Fruit fly (Drosophila melanogaster) whole organism, pupa: ENCODE data around the gene CG11899.
A peak's percentile ranks its signal among the peaks of the same experiment; 100 is the strongest.

ENCODE experiments used
- CG10348 ChIP-seq: fragments of 200-800 bp; sonication (Bioruptor generic); IDR thresholded peaks from 2 replicates; pipeline ENCODE4 v1.3.6; 2022; ENCODE audit warnings: missing biosample characterization, missing genetic modification characterization
- CG12605 ChIP-seq: fragments of 200-800 bp; sonication (Bioruptor generic); IDR thresholded peaks from 2 replicates; pipeline ENCODE4 v1.3.6; 2022; ENCODE audit warnings: missing biosample characterization, missing genetic modification characterization
- CG13204 ChIP-seq: fragments of 200-800 bp; sonication (Bioruptor generic); optimal IDR thresholded peaks from 2 replicates; lab custom pipeline; 2018; ENCODE audit warnings: missing biosample characterization, mild to moderate bottlenecking, missing genetic modification characterization, moderate library complexity
- CG14655 ChIP-seq: fragments of 200-800 bp; sonication (Bioruptor generic); optimal IDR thresholded peaks from 3 replicates; lab custom pipeline; 2017; ENCODE audit warnings: mild to moderate bottlenecking, missing biosample characterization, missing genetic modification reagents, missing genetic modification characterization
- CG15710 ChIP-seq: fragments of 200-800 bp; sonication (Bioruptor generic); optimal IDR thresholded peaks from 2 replicates; lab custom pipeline; 2018; ENCODE audit warnings: missing biosample characterization, mild to moderate bottlenecking, missing genetic modification characterization, moderate library complexity
- CG17806 ChIP-seq: fragments of 200-800 bp; sonication (Bioruptor generic); optimal IDR thresholded peaks from 2 replicates; lab custom pipeline; 2018; ENCODE audit warnings: missing biosample characterization, mild to moderate bottlenecking, missing genetic modification characterization, moderate library complexity
- CG32121 ChIP-seq: fragments of 200-800 bp; sonication (Bioruptor generic); IDR thresholded peaks from 2 replicates; pipeline ENCODE4 v1.3.6; 2022; ENCODE audit warnings: missing biosample characterization, missing genetic modification characterization
- CG34367 ChIP-seq: fragments of 200-800 bp; sonication (Bioruptor generic); optimal IDR thresholded peaks from 2 replicates; lab custom pipeline; 2018; ENCODE audit warnings: missing biosample characterization, mild to moderate bottlenecking, missing genetic modification characterization
- CG4496 ChIP-seq: fragments of 200-800 bp; sonication (Bioruptor generic); IDR thresholded peaks from 3 replicates; pipeline ENCODE4 v1.3.6; 2022; ENCODE audit warnings: missing biosample characterization, missing genetic modification characterization
- CG8159 ChIP-seq: fragments of 200-800 bp; sonication (Bioruptor generic); optimal IDR thresholded peaks from 3 replicates; lab custom pipeline; 2018; ENCODE audit warnings: missing biosample characterization, mild to moderate bottlenecking, missing genetic modification characterization, moderate library complexity
- CG8301 ChIP-seq: fragments of 200-800 bp; sonication (Bioruptor generic); optimal IDR thresholded peaks from 2 replicates; lab custom pipeline; 2018; ENCODE audit warnings: missing biosample characterization, mild to moderate bottlenecking, missing genetic modification characterization
- CG9948 ChIP-seq: fragments of 200-800 bp; sonication (Bioruptor generic); optimal IDR thresholded peaks from 2 replicates; lab custom pipeline; 2018; ENCODE audit warnings: missing biosample characterization, mild to moderate bottlenecking, missing genetic modification characterization, moderate library complexity
- D1 ChIP-seq: fragments of 200-800 bp; sonication (Bioruptor generic); optimal IDR thresholded peaks from 2 replicates; lab custom pipeline; 2018; ENCODE audit warnings: missing biosample characterization, mild to moderate bottlenecking, missing genetic modification characterization, moderate library complexity
- EcR ChIP-seq: fragments of 200-800 bp; sonication (Bioruptor generic); optimal IDR thresholded peaks from 3 replicates; lab custom pipeline; 2019; ENCODE audit warnings: missing biosample characterization, missing genetic modification characterization, mild to moderate bottlenecking, moderate library complexity, missing genetic modification reagents
- Ets98B ChIP-seq: fragments of 200-800 bp; sonication (Bioruptor generic); IDR thresholded peaks from 2 replicates; pipeline ENCODE4 v1.3.6; 2022; ENCODE audit warnings: missing biosample characterization, missing genetic modification characterization
- Pif1A ChIP-seq: fragments of 200-800 bp; sonication (Bioruptor generic); optimal IDR thresholded peaks from 3 replicates; lab custom pipeline; 2016; ENCODE audit warnings: missing biosample characterization, missing genetic modification characterization
- Pif1B ChIP-seq: fragments of 200-800 bp; sonication (Bioruptor generic); optimal IDR thresholded peaks from 3 replicates; lab custom pipeline; 2016; ENCODE audit warnings: missing biosample characterization, missing genetic modification characterization
- Snoo ChIP-seq: fragments of 200-800 bp; sonication (Bioruptor generic); optimal IDR thresholded peaks from 3 replicates; lab custom pipeline; 2017; ENCODE audit warnings: missing biosample characterization, mild to moderate bottlenecking, missing genetic modification characterization, inconsistent platforms
- fd96Ca ChIP-seq: fragments of 200-800 bp; sonication (Bioruptor generic); IDR thresholded peaks from 3 replicates; pipeline ENCODE4 v1.3.6; 2022; ENCODE audit warnings: missing biosample characterization, missing genetic modification characterization
- gl ChIP-seq: fragments of 200-800 bp; sonication (Bioruptor generic); optimal IDR thresholded peaks from 2 replicates; lab custom pipeline; 2018; ENCODE audit warnings: missing biosample characterization, mild to moderate bottlenecking, missing genetic modification characterization
- rn ChIP-seq: fragments of 200-800 bp; sonication (Bioruptor generic); IDR thresholded peaks from 2 replicates; pipeline ENCODE4 v1.3.6; 2022; ENCODE audit warnings: missing biosample characterization, missing genetic modification characterization

Gene CG11899

DNA sequence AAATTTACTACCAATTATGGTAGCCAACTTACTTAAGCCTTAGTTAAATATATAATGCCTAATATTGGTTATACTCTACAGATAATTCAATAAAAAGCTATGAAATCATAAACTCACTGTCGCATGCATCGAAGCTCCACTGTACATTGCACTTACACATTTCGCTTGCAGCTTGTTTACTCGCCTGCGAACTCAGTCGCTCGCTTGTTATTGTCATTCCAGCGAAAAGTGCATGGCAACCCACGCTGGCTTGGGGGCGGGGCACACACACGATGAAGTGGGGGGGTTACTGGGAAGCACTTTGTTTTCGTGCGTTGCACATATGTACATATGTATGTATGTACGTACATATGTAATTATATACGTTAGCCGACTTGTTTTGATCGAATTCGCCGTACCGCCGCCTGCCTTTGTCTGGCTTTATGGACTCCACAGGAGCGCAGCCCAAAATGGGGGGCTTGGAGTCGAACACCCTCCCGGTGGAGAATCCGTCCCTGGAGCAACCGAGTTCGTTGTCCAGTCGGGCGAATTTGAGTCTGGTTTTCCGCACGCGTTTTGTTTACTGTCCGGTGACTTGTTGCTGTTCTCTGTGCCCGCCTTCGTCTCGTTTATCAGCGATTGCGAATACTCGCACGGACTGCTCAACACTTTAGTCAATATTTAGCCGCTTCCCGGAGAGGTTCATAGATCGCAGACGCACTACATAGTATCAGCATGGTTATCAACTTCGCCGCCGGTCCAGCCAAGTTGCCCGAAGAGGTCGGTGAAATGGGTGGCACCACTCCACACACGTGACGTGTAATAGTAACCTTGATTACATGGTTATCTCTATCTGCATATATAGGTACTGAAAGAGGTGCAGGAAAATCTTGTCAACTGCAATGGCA is at the start of gene CG11899:
TSS of gene CG11899 (plus strand) at position 648 of the 887 bp plus-strand sequence.
- TF ChIP-seq Pif1A (GFP tag; lab: Kevin White, UChicago) (peak; percentile 73), gl (tag; lab: Kevin White, UChicago) (peak; percentile 80), CG34367 (tag; lab: Kevin White, UChicago) (peak; percentile 56), CG9948 (peak; percentile 43), CG8159 (tag; lab: Kevin White, UChicago) (peak; percentile 63), CG14655 (GFP tag; lab: Kevin White, UChicago) (peak; percentile 78), D1 (no peak), rn (GFP tag; lab: Robert Waterston, UW) (peak; percentile 59; the same call in 1 of the 2 replicates), CG12605 (GFP tag; lab: Robert Waterston, UW) (peak; percentile 68), CG4496 (GFP tag; lab: Robert Waterston, UW) (peak; percentile 84), CG17806 (tag; lab: Kevin White, UChicago) (peak; percentile 59), CG32121 (GFP tag; lab: Robert Waterston, UW) (peak; percentile 69), EcR (GFP tag; lab: Kevin White, UChicago) (peak; percentile 99), CG10348 (GFP tag; lab: Robert Waterston, UW) (no peak), CG8301 (tag; lab: Kevin White, UChicago) (peak; percentile 53), CG15710 (tag; lab: Kevin White, UChicago) (peak; percentile 55), Ets98B (peak; percentile 88), Pif1B (peak; percentile 82), Snoo (peak; percentile 77), fd96Ca (GFP tag; lab: Robert Waterston, UW) (peak; percentile 88), CG13204 (GFP tag; lab: Kevin White, UChicago) (peak; percentile 83)

DNA sequence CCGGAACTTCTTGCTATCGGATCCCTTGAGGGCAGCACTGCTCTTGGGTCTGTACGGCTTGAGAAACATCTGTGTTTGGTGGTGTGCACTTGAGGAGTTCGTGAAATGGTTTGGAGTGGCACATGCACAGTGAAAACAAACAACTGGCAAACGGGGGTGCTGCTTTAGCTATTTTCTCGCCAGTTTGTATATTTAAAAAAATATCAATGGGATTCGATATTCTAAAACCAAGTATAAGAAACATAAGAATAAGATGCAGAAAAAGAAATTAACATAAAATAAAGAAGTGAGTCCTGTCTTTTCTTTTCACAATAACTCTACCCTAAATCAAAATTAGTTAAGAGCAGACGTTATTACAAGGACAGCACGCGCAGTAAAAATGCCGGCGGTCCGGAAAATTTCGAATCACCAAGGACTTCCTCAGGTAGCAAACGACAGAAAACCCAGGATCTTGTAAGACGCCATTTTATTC is 48.6 kb upstream of the CG11899 start, which contains the start of gene eIF2D:
TSS of gene eIF2D (minus strand) at position 174 of the 472 bp plus-strand sequence.
- TF ChIP-seq CG12605 (GFP tag; lab: Robert Waterston, UW), result peak; percentile 66
- TF ChIP-seq rn (GFP tag; lab: Robert Waterston, UW), result no peak
- TF ChIP-seq CG10348 (GFP tag; lab: Robert Waterston, UW), result no peak
- TF ChIP-seq fd96Ca (GFP tag; lab: Robert Waterston, UW), result peak; percentile 52; the same call in 1 of the 3 replicates
- peak; percentile 73 for TF ChIP-seq Ets98B
- no peak for TF ChIP-seq Pif1A (GFP tag; lab: Kevin White, UChicago)
- TF ChIP-seq Snoo, result peak; percentile 49
- TF ChIP-seq CG14655 (GFP tag; lab: Kevin White, UChicago), result no peak
- peak; percentile 50 for TF ChIP-seq CG32121 (GFP tag; lab: Robert Waterston, UW)
- peak; percentile 42 for TF ChIP-seq CG15710 (tag; lab: Kevin White, UChicago)
- TF ChIP-seq CG8159 (tag; lab: Kevin White, UChicago), result peak; percentile 59
- no peak for TF ChIP-seq CG13204 (GFP tag; lab: Kevin White, UChicago)
- TF ChIP-seq Pif1B, result no peak
- peak; percentile 61 for TF ChIP-seq CG8301 (tag; lab: Kevin White, UChicago)
- peak; percentile 20 for TF ChIP-seq CG9948
- TF ChIP-seq gl (tag; lab: Kevin White, UChicago), result no peak
- TF ChIP-seq CG34367 (tag; lab: Kevin White, UChicago), result peak; percentile 28
- TF ChIP-seq D1, result no peak
- TF ChIP-seq CG4496 (GFP tag; lab: Robert Waterston, UW), result peak; percentile 68; the same call in 2 of the 3 replicates
- TF ChIP-seq EcR (GFP tag; lab: Kevin White, UChicago), result no peak
- TF ChIP-seq CG17806 (tag; lab: Kevin White, UChicago), result peak; percentile 49

dm6 chr3R:29153197-29153644 is 47.0 kb upstream of the CG11899 start, which contains the start of the genes Slbp and Rpn2:
TSS of gene Slbp (minus strand) at chr3R:29153266.
TSS of gene Rpn2 (plus strand) at chr3R:29153524.
- TF ChIP-seq Pif1A (GFP tag; lab: Kevin White, UChicago) (no peak), Ets98B (no peak), Pif1B (no peak), CG12605 (GFP tag; lab: Robert Waterston, UW) (no peak), CG8301 (tag; lab: Kevin White, UChicago) (no peak), CG13204 (GFP tag; lab: Kevin White, UChicago) (no peak), CG10348 (GFP tag; lab: Robert Waterston, UW) (no peak), Snoo (peak; percentile 23), CG17806 (tag; lab: Kevin White, UChicago) (no peak), EcR (GFP tag; lab: Kevin White, UChicago) (no peak), CG14655 (GFP tag; lab: Kevin White, UChicago) (no peak), CG9948 (no peak), CG34367 (tag; lab: Kevin White, UChicago) (no peak), gl (tag; lab: Kevin White, UChicago) (no peak), CG15710 (tag; lab: Kevin White, UChicago) (peak; percentile 28), CG4496 (GFP tag; lab: Robert Waterston, UW) (no peak), CG32121 (GFP tag; lab: Robert Waterston, UW) (no peak), CG8159 (tag; lab: Kevin White, UChicago) (peak; percentile 24), rn (GFP tag; lab: Robert Waterston, UW) (no peak), D1 (no peak), fd96Ca (GFP tag; lab: Robert Waterston, UW) (no peak)
